Worm (Caenorhabditis elegans) whole organism, L4 larva: ENCODE results near the gene hlh-13.
"Not testable (repeated sequence)": the region's sequence is repeated elsewhere in the genome, so short reads cannot be mapped to it uniquely, and the experiment has no call there.

Experiments
- D1046.2 ChIP-seq: fragments of 200-800 bp; sonication (Bioruptor generic); IDR thresholded peaks from 2 replicates; pipeline ENCODE4 v1.3.6; 2022; ENCODE audit warnings: missing genetic modification characterization, missing compliant biosample characterization
- F26F4.8 ChIP-seq: fragments of 200-800 bp; sonication (Bioruptor generic); conservative IDR thresholded peaks from 2 replicates; pipeline ENCODE4 v1.3.6; 2022; ENCODE audit warnings: missing genetic modification characterization, missing compliant biosample characterization
- F37D6.2 ChIP-seq: sonication (generic microtip); optimal IDR thresholded peaks from 2 replicates; lab custom pipeline; 2016; ENCODE audit warnings: mild to moderate bottlenecking, missing genetic modification characterization, missing compliant biosample characterization
- T26A8.4 ChIP-seq: fragments of 200-800 bp; sonication (Bioruptor generic); IDR thresholded peaks from 2 replicates; pipeline ENCODE4 v1.3.6; 2022; ENCODE audit warnings: missing genetic modification characterization, missing compliant biosample characterization
- Y48G9A.11 ChIP-seq: fragments of 200-800 bp; sonication (Bioruptor generic); IDR thresholded peaks from 2 replicates; pipeline ENCODE4 v1.3.6; 2022; ENCODE audit warnings: missing genetic modification reagents, missing genetic modification characterization, missing compliant biosample characterization
- ZK337.2 ChIP-seq: fragments of 200-800 bp; sonication (Bioruptor generic); IDR thresholded peaks from 2 replicates; pipeline ENCODE4 v1.3.6; 2022; ENCODE audit warnings: missing genetic modification reagents, missing genetic modification characterization, missing compliant biosample characterization
- ZK546.5 ChIP-seq, 2 experiments: sonication (generic microtip); optimal IDR thresholded peaks; 2 replicates each; lab custom pipeline; 2017; ENCODE audit warnings: missing biosample characterization in 2 of 2, missing genetic modification characterization in 2 of 2
- arid-1 ChIP-seq: fragments of 200-800 bp; sonication (Bioruptor generic); conservative IDR thresholded peaks from 2 replicates; pipeline ENCODE4 v1.3.6; 2022; ENCODE audit warnings: missing genetic modification reagents, missing genetic modification characterization, missing compliant biosample characterization
- ceh-44 ChIP-seq: fragments of 200-800 bp; sonication (Bioruptor generic); IDR thresholded peaks from 2 replicates; pipeline ENCODE4 v1.3.6; 2022; ENCODE audit warnings: missing genetic modification reagents, missing genetic modification characterization, missing compliant biosample characterization
- daf-12 ChIP-seq: fragments of 150-350 bp; optimal IDR thresholded peaks from 2 replicates; lab custom pipeline; 2014; ENCODE audit warnings: missing biosample characterization, missing genetic modification reagents, missing genetic modification characterization
- daf-8 ChIP-seq: fragments of 200-800 bp; sonication (Bioruptor generic); IDR thresholded peaks from 2 replicates; pipeline ENCODE4 v1.3.6; 2022; ENCODE audit warnings: missing genetic modification characterization, missing compliant biosample characterization
- dmd-6 ChIP-seq: fragments of 200-800 bp; sonication (Bioruptor generic); IDR thresholded peaks from 2 replicates; pipeline ENCODE4 v1.3.6; 2022; ENCODE audit warnings: missing genetic modification reagents, missing genetic modification characterization, missing compliant biosample characterization
- dmd-8 ChIP-seq: fragments of 200-800 bp; sonication (Bioruptor generic); IDR thresholded peaks from 2 replicates; pipeline ENCODE4 v1.3.6; 2022; ENCODE audit warnings: missing genetic modification characterization, missing compliant biosample characterization
- dpl-1 ChIP-seq: fragments of 150-350 bp; optimal IDR thresholded peaks from 2 replicates; lab custom pipeline; 2014; ENCODE audit warnings: missing biosample characterization, missing genetic modification reagents, missing genetic modification characterization
- egl-27 ChIP-seq: sonication (generic microtip); optimal IDR thresholded peaks from 3 replicates; lab custom pipeline; 2017; ENCODE audit warnings: missing biosample characterization, missing genetic modification reagents, missing genetic modification characterization
- egl-43 ChIP-seq: fragments of 200-800 bp; sonication (Bioruptor generic); IDR thresholded peaks from 2 replicates; pipeline ENCODE4 v1.3.6; 2022; ENCODE audit warnings: missing genetic modification reagents, missing genetic modification characterization, missing compliant biosample characterization
- fos-1 ChIP-seq: fragments of 150-350 bp; optimal IDR thresholded peaks from 2 replicates; lab custom pipeline; 2014; ENCODE audit warnings: missing biosample characterization, missing genetic modification characterization
- lim-7 ChIP-seq: fragments of 200-800 bp; sonication (Bioruptor generic); IDR thresholded peaks from 2 replicates; pipeline ENCODE4 v1.3.6; 2022; ENCODE audit warnings: missing genetic modification characterization, missing compliant biosample characterization
- lin-13 ChIP-seq: fragments of 150-350 bp; optimal IDR thresholded peaks from 2 replicates; lab custom pipeline; 2014; ENCODE audit warnings: missing biosample characterization, missing genetic modification reagents, missing genetic modification characterization
- lin-29 ChIP-seq: fragments of 200-800 bp; sonication (Bioruptor generic); IDR thresholded peaks from 2 replicates; pipeline ENCODE4 v1.3.6; 2022; ENCODE audit warnings: missing genetic modification reagents, missing genetic modification characterization, missing compliant biosample characterization
- lir-3 ChIP-seq: sonication (generic microtip); optimal IDR thresholded peaks from 2 replicates; lab custom pipeline; 2016; ENCODE audit warnings: mild to moderate bottlenecking, missing genetic modification characterization, missing compliant biosample characterization
- madf-5 ChIP-seq, 2 experiments: fragments of 200-800 bp; sonication (Bioruptor generic); IDR thresholded peaks; 2 replicates each; pipeline ENCODE4 v1.3.6; 2022; ENCODE audit warnings: missing compliant biosample characterization in 2 of 2, missing genetic modification characterization in 2 of 2
- nhr-10 ChIP-seq: fragments of 150-350 bp; optimal IDR thresholded peaks from 2 replicates; lab custom pipeline; 2014; ENCODE audit warnings: missing biosample characterization, missing genetic modification characterization
- nhr-237 ChIP-seq: sonication (generic microtip); optimal IDR thresholded peaks from 2 replicates; lab custom pipeline; 2017; ENCODE audit warnings: missing biosample characterization, missing genetic modification characterization
- nhr-25 ChIP-seq: sonication (generic microtip); optimal IDR thresholded peaks from 2 replicates; lab custom pipeline; 2017; ENCODE audit warnings: missing genetic modification characterization, mild to moderate bottlenecking, missing compliant biosample characterization, antibody characterized with exemption, moderate library complexity, borderline replicate concordance; ENCODE audit not compliant: insufficient read depth
- nhr-48 ChIP-seq: sonication (generic microtip); optimal IDR thresholded peaks from 2 replicates; lab custom pipeline; 2016; ENCODE audit warnings: mild to moderate bottlenecking, missing genetic modification characterization, missing compliant biosample characterization
- php-3 ChIP-seq: fragments of 200-800 bp; sonication (Bioruptor generic); IDR thresholded peaks from 2 replicates; pipeline ENCODE4 v1.3.6; 2022; ENCODE audit warnings: missing genetic modification reagents, missing genetic modification characterization, missing compliant biosample characterization
- rbr-2 ChIP-seq: sonication (generic microtip); optimal IDR thresholded peaks from 2 replicates; lab custom pipeline; 2016; ENCODE audit warnings: missing genotype, missing genetic modification characterization, missing compliant biosample characterization
- set-16 ChIP-seq: fragments of 200-800 bp; sonication (Bioruptor generic); IDR thresholded peaks from 2 replicates; pipeline ENCODE4 v1.3.6; 2022; ENCODE audit warnings: missing genetic modification reagents, missing genetic modification characterization, missing compliant biosample characterization
- snpc-1.2 ChIP-seq: fragments of 200-800 bp; sonication (Bioruptor generic); IDR thresholded peaks from 2 replicates; pipeline ENCODE4 v1.3.6; 2022; ENCODE audit warnings: missing genetic modification reagents, missing genetic modification characterization, missing compliant biosample characterization
- spr-1 ChIP-seq: sonication (generic microtip); optimal IDR thresholded peaks from 2 replicates; lab custom pipeline; 2016; ENCODE audit warnings: mild to moderate bottlenecking, missing genetic modification characterization, missing compliant biosample characterization
- tra-1 ChIP-seq: fragments of 200-800 bp; sonication (Bioruptor generic); IDR thresholded peaks from 2 replicates; pipeline ENCODE4 v1.3.6; 2022; ENCODE audit warnings: missing genetic modification reagents, missing genetic modification characterization, missing compliant biosample characterization
- unc-39 ChIP-seq: sonication (generic microtip); optimal IDR thresholded peaks from 2 replicates; lab custom pipeline; 2017; ENCODE audit warnings: missing biosample characterization, missing genetic modification characterization
- unc-62 ChIP-seq, 3 experiments: fragments of 150-350 bp in 1 of 3; sonication (generic microtip); optimal IDR thresholded peaks in 2 of 3; peaks in 1 of 3; 1 replicate in 1 of 3; 2 replicates in 2 of 3; lab custom pipeline; 2014 to 2017; ENCODE audit warnings: missing biosample characterization in 3 of 3, missing genetic modification characterization in 3 of 3, missing genetic modification reagents in 3 of 3, missing genotype in 1 of 3
- vab-7 ChIP-seq: fragments of 200-800 bp; sonication (Bioruptor generic); IDR thresholded peaks from 2 replicates; pipeline ENCODE4 v1.3.6; 2022; ENCODE audit warnings: missing genetic modification reagents, missing genetic modification characterization, missing compliant biosample characterization
- ztf-7 ChIP-seq: fragments of 150-350 bp; optimal IDR thresholded peaks from 2 replicates; lab custom pipeline; 2014; ENCODE audit warnings: missing biosample characterization, missing genetic modification characterization

hlh-13 gene

ce11 chrX:4248949-4249348 lies at the start of gene hlh-13:
Gene hlh-13, plus strand, starts transcription at chrX:4249249.
- no peak for TF ChIP-seq F37D6.2 (tag; lab: Kevin White, UChicago)
- no peak for TF ChIP-seq php-3 (GFP tag; lab: Robert Waterston, UW)
- TF ChIP-seq unc-62 (GFP tag; optimal IDR thresholded peaks at IDR 0.05 in 1 of 2; lab: Kevin White, UChicago) = peak in 1 of 2 experiments; percentile 68
- TF ChIP-seq unc-62 (tag; optimal IDR thresholded peaks at IDR 0.05; lab: Kevin White, UChicago) = no peak

ce11 chrX:4199829-4200228 lies 49.2 kb upstream of the hlh-13 start, which contains the start of gene F20B6.5:
Gene F20B6.5, minus strand, starts transcription at chrX:4199929.
- TF ChIP-seq daf-8 (GFP tag; lab: Robert Waterston, UW); lin-29 (GFP tag; lab: Robert Waterston, UW); nhr-10: not testable (repeated sequence)

ce11 chrX:4202114-4202513 lies 46.9 kb upstream of the hlh-13 start, which contains the start of gene F20B6.6:
Gene F20B6.6, minus strand, starts transcription at chrX:4202214.
- not testable (repeated sequence) for TF ChIP-seq daf-12 (tag; lab: Kevin White, UChicago); set-16 (GFP tag; lab: Robert Waterston, UW); nhr-25 (tag; lab: Kevin White, UChicago)

- 0 out of 2 replicates have a peak, but pooled peaks have one; percentile 57 for TF ChIP-seq dmd-8 (GFP tag; lab: Robert Waterston, UW)
- 0 out of 2 replicates have a peak, but pooled peaks have one; percentile 23 for TF ChIP-seq lim-7 (GFP tag; lab: Robert Waterston, UW)
- TF ChIP-seq vab-7 = peak; percentile 57; the same call in 1 of the 2 replicates
- 0 out of 2 replicates have a peak, but pooled peaks have one; percentile 25 for TF ChIP-seq F26F4.8 (GFP tag; lab: Robert Waterston, UW)
- 0 out of 2 replicates have a peak, but pooled peaks have one; percentile 22 for TF ChIP-seq egl-43 (GFP tag; lab: Robert Waterston, UW)
- 0 out of 2 replicates have a peak, but pooled peaks have one; percentile 27 for TF ChIP-seq tra-1 (GFP tag; lab: Robert Waterston, UW)
- 0 out of 2 replicates have a peak, but pooled peaks have one; percentile 32 for TF ChIP-seq snpc-1.2
- TF ChIP-seq, all 104 proteins: peak for 7; not testable (repeated sequence) for 97
These were observed 46.2 kb upstream of the hlh-13 start for ce11 chrX:4202881-4203280.

- TF ChIP-seq madf-5 (GFP tag; IDR thresholded peaks at IDR 0.05; lab: Robert Waterston, UW) (0 out of 4 replicates have a peak, but pooled peaks of 1 of the 2 experiments have one; percentile 55), lim-7 (GFP tag; lab: Robert Waterston, UW) (peak; percentile 37; the same call in 1 of the 2 replicates), snpc-1.2 (peak; percentile 45; the same call in 1 of the 2 replicates), ceh-44 (GFP tag; lab: Robert Waterston, UW) (0 out of 2 replicates have a peak, but pooled peaks have one; percentile 26), F26F4.8 (GFP tag; lab: Robert Waterston, UW) (0 out of 2 replicates have a peak, but pooled peaks have one; percentile 55)
- TF ChIP-seq, all 104 proteins: peak for 5; not testable (repeated sequence) for 99
These were observed 44.2 kb upstream of the hlh-13 start for ce11 chrX:4204799-4205198.

- TF ChIP-seq nhr-237; dmd-6 (GFP tag; lab: Robert Waterston, UW); nhr-48 (tag; lab: Kevin White, UChicago): not testable (repeated sequence)
These were observed 41.7 kb upstream of the hlh-13 start, which contains the start of gene F20B6.9 for ce11 chrX:4207385-4207784. Gene F20B6.9, minus strand, starts transcription at chrX:4207485.

- TF ChIP-seq ztf-7 (tag; lab: Kevin White, UChicago) (peak; percentile 53), D1046.2 (GFP tag; lab: Robert Waterston, UW) (no peak), ZK546.5 (tag; optimal IDR thresholded peaks at IDR 0.05; lab: Kevin White, UChicago) (no peak), T26A8.4 (peak; percentile 68), lir-3 (no peak), dmd-6 (GFP tag; lab: Robert Waterston, UW) (peak; percentile 70), daf-12 (tag; lab: Kevin White, UChicago) (no peak), egl-27 (tag; lab: Kevin White, UChicago) (no peak), unc-39 (tag; lab: Kevin White, UChicago) (no peak), unc-62 (GFP tag; optimal IDR thresholded peaks at IDR 0.05 in 1 of 2; lab: Kevin White, UChicago) (no peak), unc-62 (tag; optimal IDR thresholded peaks at IDR 0.05; lab: Kevin White, UChicago) (no peak), daf-8 (GFP tag; lab: Robert Waterston, UW) (no peak), spr-1 (tag; lab: Kevin White, UChicago) (no peak), fos-1 (tag; lab: Kevin White, UChicago) (peak; percentile 79), lin-13 (GFP tag; lab: Kevin White, UChicago) (no peak), dpl-1 (no peak), ZK337.2 (GFP tag; lab: Robert Waterston, UW) (no peak), rbr-2 (tag; lab: Kevin White, UChicago) (no peak), Y48G9A.11 (GFP tag; lab: Robert Waterston, UW) (no peak), ceh-44 (GFP tag; lab: Robert Waterston, UW) (no peak), arid-1 (0 out of 2 replicates have a peak, but pooled peaks have one; percentile 20), nhr-10 (no peak)
These were observed 40.6 kb upstream of the hlh-13 start for ce11 chrX:4208495-4208894.
